Worm (Caenorhabditis elegans): ENCODE results near the gene algn-2.
A peak's percentile ranks its signal among the peaks of the same experiment; 100 is the strongest.

algn-2 gene

ce11 chrII:5338301-5338700, 36.8 kb upstream of the algn-2 start:
- TF ChIP-seq snu-23 (GFP tag; optimal IDR thresholded peaks at IDR 0.05): peak; percentile 40
- TF ChIP-seq mdl-1 (tag; optimal IDR thresholded peaks at IDR 0.05): peak in 1 of 2 experiments; percentile 45
- TF ChIP-seq fkh-8 (tag; optimal IDR thresholded peaks at IDR 0.05): peak; percentile 48
- peak; percentile 19 for TF ChIP-seq rnt-1 (tag; optimal IDR thresholded peaks at IDR 0.05)
- peak; percentile 18 for TF ChIP-seq nhr-77 (tag; optimal IDR thresholded peaks at IDR 0.05)
- TF ChIP-seq swsn-7 (tag; optimal IDR thresholded peaks at IDR 0.05): peak; percentile 28
- TF ChIP-seq unc-130 (tag; optimal IDR thresholded peaks at IDR 0.05): peak; percentile 1
- TF ChIP-seq lin-35 (GFP tag; optimal IDR thresholded peaks at IDR 0.05): peak in 1 of 2 experiments; percentile 45
- TF ChIP-seq C34B4.2 (tag; optimal IDR thresholded peaks at IDR 0.05): no peak
- TF ChIP-seq ceh-82 (tag; optimal IDR thresholded peaks at IDR 0.05): no peak
- peak; percentile 76 for TF ChIP-seq skn-1 (tag; optimal IDR thresholded peaks at IDR 0.05)
- peak in 1 of 3 experiments; percentile 15 for TF ChIP-seq dpl-1 (GFP tag; optimal IDR thresholded peaks at IDR 0.05)
- no peak for TF ChIP-seq efl-3 (GFP tag; optimal IDR thresholded peaks at IDR 0.05)
- TF ChIP-seq ces-1 (GFP tag; optimal IDR thresholded peaks at IDR 0.05): no peak
- TF ChIP-seq jun-1 (tag; optimal IDR thresholded peaks at IDR 0.05): peak; percentile 52
- TF ChIP-seq C16A3.4 (tag; optimal IDR thresholded peaks at IDR 0.05): peak; percentile 12
- TF ChIP-seq efl-1 (optimal IDR thresholded peaks at IDR 0.05): peak in 1 of 2 experiments; percentile 7
- TF ChIP-seq efl-1 (GFP tag; optimal IDR thresholded peaks at IDR 0.05 in 1 of 2): no peak
- peak; percentile 37 for TF ChIP-seq egl-13 (tag; optimal IDR thresholded peaks at IDR 0.05)
- peak; percentile 65 for TF ChIP-seq nhr-71 (tag; optimal IDR thresholded peaks at IDR 0.05)
- TF ChIP-seq lin-14 (GFP tag; optimal IDR thresholded peaks at IDR 0.05): peak; percentile 72
- no peak for TF ChIP-seq aha-1 (tag; optimal IDR thresholded peaks at IDR 0.05)
- peak in 1 of 2 experiments; percentile 51 for TF ChIP-seq lsy-2 (tag; optimal IDR thresholded peaks at IDR 0.05)
- peak; percentile 55 for TF ChIP-seq mep-1 (tag; optimal IDR thresholded peaks at IDR 0.05)
- no peak for TF ChIP-seq unc-30 (tag; optimal IDR thresholded peaks at IDR 0.05)
- TF ChIP-seq nhr-20 (tag; optimal IDR thresholded peaks at IDR 0.05): peak; percentile 51
- no peak for TF ChIP-seq unc-86 (tag; optimal IDR thresholded peaks at IDR 0.05)
- TF ChIP-seq nhr-47 (tag; optimal IDR thresholded peaks at IDR 0.05): peak; percentile 32
- peak; percentile 23 for TF ChIP-seq xbp-1 (tag; optimal IDR thresholded peaks at IDR 0.05)
- no peak for TF ChIP-seq grh-1 (GFP tag; IDR thresholded peaks at IDR 0.05)
- TF ChIP-seq ceh-8 (GFP tag; optimal IDR thresholded peaks at IDR 0.05): peak; percentile 3
- peak; percentile 82 for TF ChIP-seq elt-2 (tag; optimal IDR thresholded peaks at IDR 0.05)

- TF ChIP-seq ama-1 (optimal IDR thresholded peaks at IDR 0.05): peak; percentile 25
- peak in 1 of 3 experiments; percentile 4 for TF ChIP-seq ceh-82 (tag; optimal IDR thresholded peaks at IDR 0.05)
- TF ChIP-seq lsy-2 (tag; optimal IDR thresholded peaks at IDR 0.05): no peak
These were observed 35.5 kb upstream of the algn-2 start for ce11 chrII:5339547-5339946.

ce11 chrII:5340672-5341568, 34.1 kb upstream of the algn-2 start:
- no peak for TF ChIP-seq nhr-71 (tag; optimal IDR thresholded peaks at IDR 0.05)
- TF ChIP-seq aly-2 (tag; optimal IDR thresholded peaks at IDR 0.05): peak; percentile 76
- TF ChIP-seq nhr-11 (tag; optimal IDR thresholded peaks at IDR 0.05): peak; percentile 15
- peak in 1 of 2 experiments; percentile 36 for TF ChIP-seq lsy-2 (tag; optimal IDR thresholded peaks at IDR 0.05)
- peak; percentile 44 for TF ChIP-seq ama-1 (optimal IDR thresholded peaks at IDR 0.05)
- peak; percentile 62 for TF ChIP-seq fkh-8 (tag; optimal IDR thresholded peaks at IDR 0.05)
- TF ChIP-seq nhr-47 (tag; optimal IDR thresholded peaks at IDR 0.05): peak; percentile 3
- TF ChIP-seq snu-23 (GFP tag; optimal IDR thresholded peaks at IDR 0.05): no peak
- peak; percentile 10 for TF ChIP-seq fos-1 (tag; optimal IDR thresholded peaks at IDR 0.05)
- TF ChIP-seq ceh-88 (GFP tag; IDR thresholded peaks at IDR 0.05): peak; percentile 25; the same call in 1 of the 2 replicates
